Worm (Caenorhabditis elegans) whole organism, L4/young adult: ENCODE data around the gene col-44.

ENCODE experiments used
- dao-5 ChIP-seq: sonication (generic microtip); optimal IDR thresholded peaks from 2 replicates; lab custom pipeline; 2016; ENCODE audit warnings: missing genotype, missing genetic modification characterization, moderate library complexity, missing compliant biosample characterization
- him-1 ChIP-seq: sonication (generic microtip); optimal IDR thresholded peaks from 2 replicates; lab custom pipeline; 2016; ENCODE audit warnings: missing genotype, missing genetic modification reagents, missing genetic modification characterization, missing compliant biosample characterization

- TF ChIP-seq him-1 (tag; lab: Kevin White, UChicago) (no peak), dao-5 (tag; lab: Kevin White, UChicago) (no peak)
Observed at ce11 chrX:13632245-13632644, 41.0 kb downstream of the col-44 start.
